Fruit fly (Drosophila melanogaster) whole organism, embryonic: ENCODE data around the gene Fancd2.

Experiments used
- Abd-B ChIP-seq: fragments of 200-800 bp; sonication (Bioruptor generic); optimal IDR thresholded peaks from 2 replicates; lab custom pipeline; 2018; ENCODE audit warnings: missing biosample characterization, mild to moderate bottlenecking, missing genetic modification characterization, moderate library complexity
- CG10209 ChIP-seq: fragments of 200-800 bp; sonication (Bioruptor generic); optimal IDR thresholded peaks from 3 replicates; lab custom pipeline; 2017; ENCODE audit warnings: missing biosample characterization, mild to moderate bottlenecking, missing genetic modification characterization, missing genetic modification reagents
- CG11247 ChIP-seq: fragments of 200-800 bp; sonication (Bioruptor generic); IDR thresholded peaks from 2 replicates; pipeline ENCODE4 v1.3.6; 2022; ENCODE audit warnings: missing biosample characterization, missing genetic modification characterization
- CG11560 ChIP-seq: fragments of 200-800 bp; sonication (Bioruptor generic); IDR thresholded peaks from 3 replicates; pipeline ENCODE4 v1.3.6; 2022; ENCODE audit warnings: missing biosample characterization, missing genetic modification characterization
- CG12391 ChIP-seq: fragments of 200-800 bp; sonication (Bioruptor generic); optimal IDR thresholded peaks from 3 replicates; lab custom pipeline; 2018; ENCODE audit warnings: missing biosample characterization, mild to moderate bottlenecking, missing genetic modification characterization, moderate library complexity
- CG12942 ChIP-seq: fragments of 200-800 bp; sonication (Bioruptor generic); optimal IDR thresholded peaks from 3 replicates; lab custom pipeline; 2016; ENCODE audit warnings: missing biosample characterization, missing genetic modification characterization
- CG13123 ChIP-seq: fragments of 200-800 bp; sonication (Bioruptor generic); optimal IDR thresholded peaks from 2 replicates; lab custom pipeline; 2016; ENCODE audit warnings: missing biosample characterization, missing genetic modification characterization
- CG13894 ChIP-seq: fragments of 200-800 bp; sonication (Bioruptor generic); optimal IDR thresholded peaks from 3 replicates; lab custom pipeline; 2018; ENCODE audit warnings: missing biosample characterization, mild to moderate bottlenecking, missing genetic modification characterization, moderate library complexity
- CG15073 ChIP-seq: fragments of 200-800 bp; sonication (Bioruptor generic); optimal IDR thresholded peaks from 2 replicates; lab custom pipeline; 2016; ENCODE audit warnings: missing biosample characterization, missing genetic modification characterization
- CG15696 ChIP-seq: fragments of 200-800 bp; sonication (Bioruptor generic); optimal IDR thresholded peaks from 2 replicates; lab custom pipeline; 2019; ENCODE audit warnings: missing biosample characterization, mild to moderate bottlenecking, missing genetic modification characterization, moderate library complexity
- CG17328 ChIP-seq: fragments of 200-800 bp; sonication (Bioruptor generic); IDR thresholded peaks from 2 replicates; pipeline ENCODE4 v1.3.6; 2022; ENCODE audit warnings: missing biosample characterization, missing genetic modification characterization
- CG17802 ChIP-seq: fragments of 200-800 bp; sonication (Bioruptor generic); optimal IDR thresholded peaks from 2 replicates; lab custom pipeline; 2018; ENCODE audit warnings: missing biosample characterization, mild to moderate bottlenecking, missing genetic modification characterization, moderate library complexity
- CG2116 ChIP-seq: fragments of 200-800 bp; sonication (Bioruptor generic); optimal IDR thresholded peaks from 3 replicates; lab custom pipeline; 2018; ENCODE audit warnings: missing biosample characterization, mild to moderate bottlenecking, missing genetic modification characterization
- CG2202 ChIP-seq: fragments of 200-800 bp; sonication (Bioruptor generic); optimal IDR thresholded peaks from 2 replicates; lab custom pipeline; 2018; ENCODE audit warnings: missing biosample characterization, mild to moderate bottlenecking, missing genetic modification characterization
- CG31388 ChIP-seq: fragments of 200-800 bp; sonication (Bioruptor generic); optimal IDR thresholded peaks from 2 replicates; lab custom pipeline; 2016; ENCODE audit warnings: missing biosample characterization, missing genetic modification characterization
- CG43689 ChIP-seq: fragments of 200-800 bp; sonication (Bioruptor generic); IDR thresholded peaks from 2 replicates; pipeline ENCODE4 v1.3.6; 2022; ENCODE audit warnings: missing biosample characterization, missing genetic modification characterization
- CG4404 ChIP-seq: fragments of 200-800 bp; sonication (Bioruptor generic); IDR thresholded peaks from 2 replicates; pipeline ENCODE4 v1.3.6; 2022; ENCODE audit warnings: missing biosample characterization, missing genetic modification characterization
- CG5953 ChIP-seq: fragments of 200-800 bp; sonication (Bioruptor generic); IDR thresholded peaks from 2 replicates; pipeline ENCODE4 v1.3.6; 2022; ENCODE audit warnings: missing biosample characterization, missing genetic modification characterization
- CG6272 ChIP-seq: fragments of 200-800 bp; sonication (Bioruptor generic); IDR thresholded peaks from 2 replicates; pipeline ENCODE4 v1.3.6; 2022; ENCODE audit warnings: missing biosample characterization, missing genetic modification characterization
- CG6813 ChIP-seq: fragments of 200-800 bp; sonication (Bioruptor generic); optimal IDR thresholded peaks from 2 replicates; lab custom pipeline; 2017; ENCODE audit warnings: missing biosample characterization, missing genetic modification characterization, mild to moderate bottlenecking, moderate library complexity, missing genetic modification reagents
- CG8478 ChIP-seq: fragments of >200 bp; optimal IDR thresholded peaks from 2 replicates; lab custom pipeline; 2018
- CG9817 ChIP-seq: fragments of 200-800 bp; sonication (Bioruptor generic); optimal IDR thresholded peaks from 2 replicates; lab custom pipeline; 2018; ENCODE audit warnings: missing biosample characterization, mild to moderate bottlenecking, missing genetic modification characterization, moderate library complexity
- CoRest ChIP-seq: fragments of 200-800 bp; sonication (Bioruptor generic); optimal IDR thresholded peaks from 3 replicates; lab custom pipeline; 2018; ENCODE audit warnings: missing biosample characterization, mild to moderate bottlenecking, missing genetic modification characterization, moderate library complexity
- D19B ChIP-seq: fragments of 200-800 bp; sonication (Bioruptor generic); optimal IDR thresholded peaks from 2 replicates; lab custom pipeline; 2017; ENCODE audit warnings: missing biosample characterization, mild to moderate bottlenecking, missing genetic modification characterization
- Dp ChIP-seq: fragments of 200-800 bp; sonication (Bioruptor generic); optimal IDR thresholded peaks from 2 replicates; lab custom pipeline; 2018; ENCODE audit warnings: missing biosample characterization, mild to moderate bottlenecking, missing genetic modification characterization, moderate library complexity
- H2.0 ChIP-seq: fragments of 200-800 bp; sonication (Bioruptor generic); IDR thresholded peaks from 2 replicates; pipeline ENCODE4 v1.3.6; 2022; ENCODE audit warnings: missing biosample characterization, missing genetic modification characterization
- HLHmδ ChIP-seq: fragments of 200-800 bp; sonication (Bioruptor generic); optimal IDR thresholded peaks from 2 replicates; lab custom pipeline; 2018; ENCODE audit warnings: missing biosample characterization, mild to moderate bottlenecking, missing genetic modification characterization, moderate library complexity
- Oaz ChIP-seq: fragments of 200-800 bp; sonication (Bioruptor generic); IDR thresholded peaks from 2 replicates; pipeline ENCODE4 v1.3.6; 2022; ENCODE audit warnings: missing biosample characterization, missing genetic modification characterization
- Ptx1 ChIP-seq: fragments of 200-800 bp; sonication (Bioruptor generic); IDR thresholded peaks from 2 replicates; pipeline ENCODE4 v1.3.6; 2022; ENCODE audit warnings: missing biosample characterization, missing genetic modification characterization
- Rx ChIP-seq: fragments of 200-800 bp; sonication (Bioruptor generic); IDR thresholded peaks from 2 replicates; pipeline ENCODE4 v1.3.6; 2022; ENCODE audit warnings: missing biosample characterization, missing genetic modification characterization
- Sry-β ChIP-seq: fragments of 200-800 bp; sonication (Bioruptor generic); optimal IDR thresholded peaks from 2 replicates; lab custom pipeline; 2018; ENCODE audit warnings: missing biosample characterization, mild to moderate bottlenecking, missing genetic modification characterization, moderate library complexity
- Vsx1 ChIP-seq: fragments of 200-800 bp; sonication (Bioruptor generic); optimal IDR thresholded peaks from 2 replicates; lab custom pipeline; 2017; ENCODE audit warnings: missing biosample characterization, mild to moderate bottlenecking, missing genetic modification characterization, missing genetic modification reagents
- ato ChIP-seq: fragments of 200-800 bp; sonication (Bioruptor generic); IDR thresholded peaks from 2 replicates; pipeline ENCODE4 v1.3.6; 2022; ENCODE audit warnings: missing biosample characterization, missing genetic modification characterization; ENCODE audit not compliant: partially characterized antibody
- chm ChIP-seq: fragments of 200-800 bp; sonication (Bioruptor generic); IDR thresholded peaks from 2 replicates; pipeline ENCODE4 v1.3.6; 2022; ENCODE audit warnings: missing biosample characterization, missing genetic modification characterization
- crol ChIP-seq: fragments of 200-800 bp; sonication (Bioruptor generic); IDR thresholded peaks from 2 replicates; pipeline ENCODE4 v1.3.6; 2022; ENCODE audit warnings: missing biosample characterization, missing genetic modification characterization
- da ChIP-seq: fragments of 200-800 bp; sonication (Bioruptor generic); optimal IDR thresholded peaks from 2 replicates; lab custom pipeline; 2016; ENCODE audit warnings: missing biosample characterization, missing genetic modification characterization
- dan ChIP-seq: fragments of 200-800 bp; sonication (Bioruptor generic); IDR thresholded peaks from 2 replicates; pipeline ENCODE4 v1.3.6; 2022; ENCODE audit warnings: missing biosample characterization, missing genetic modification characterization
- emc ChIP-seq: fragments of 200-800 bp; sonication (Bioruptor generic); optimal IDR thresholded peaks from 2 replicates; lab custom pipeline; 2016; ENCODE audit warnings: missing biosample characterization, missing genetic modification characterization
- ewg ChIP-seq: fragments of 200-800 bp; sonication (Bioruptor generic); optimal IDR thresholded peaks from 3 replicates; lab custom pipeline; 2017; ENCODE audit warnings: mild to moderate bottlenecking, missing biosample characterization, missing genetic modification reagents, missing genetic modification characterization
- eyg ChIP-seq: fragments of 200-800 bp; sonication (Bioruptor generic); optimal IDR thresholded peaks from 3 replicates; lab custom pipeline; 2016; ENCODE audit warnings: missing biosample characterization, missing genetic modification characterization
- insv ChIP-seq, 2 experiments: fragments of 200-800 bp; sonication (Bioruptor generic); optimal IDR thresholded peaks; 3 replicates each; lab custom pipeline; 2016 to 2018; ENCODE audit warnings: missing biosample characterization in 2 of 2, missing genetic modification characterization in 2 of 2
- kni ChIP-seq: fragments of 200-800 bp; sonication (Bioruptor generic); optimal IDR thresholded peaks from 3 replicates; lab custom pipeline; 2017; ENCODE audit warnings: mild to moderate bottlenecking, missing biosample characterization, missing genetic modification reagents, missing genetic modification characterization
- mam ChIP-seq: fragments of 200-800 bp; sonication (Bioruptor generic); optimal IDR thresholded peaks from 3 replicates; lab custom pipeline; 2016; ENCODE audit warnings: missing biosample characterization, missing genetic modification characterization
- onecut ChIP-seq: fragments of 200-800 bp; sonication (Bioruptor generic); IDR thresholded peaks from 2 replicates; pipeline ENCODE4 v1.3.6; 2022; ENCODE audit warnings: missing biosample characterization, missing genetic modification characterization
- pum ChIP-seq: fragments of 200-800 bp; sonication (Bioruptor generic); optimal IDR thresholded peaks from 2 replicates; lab custom pipeline; 2016; ENCODE audit warnings: missing biosample characterization, missing genetic modification characterization
- run ChIP-seq: fragments of 200-800 bp; sonication (Bioruptor generic); optimal IDR thresholded peaks from 3 replicates; lab custom pipeline; 2018; ENCODE audit warnings: missing biosample characterization, mild to moderate bottlenecking, missing genetic modification characterization
- sna ChIP-seq: fragments of 200-800 bp; sonication (Bioruptor generic); IDR thresholded peaks from 2 replicates; pipeline ENCODE4 v1.3.6; 2022; ENCODE audit warnings: missing biosample characterization, missing genetic modification characterization; ENCODE audit not compliant: partially characterized antibody
- tgo ChIP-seq: fragments of 200-800 bp; sonication (Bioruptor generic); IDR thresholded peaks from 3 replicates; pipeline ENCODE4 v1.3.6; 2022; ENCODE audit warnings: missing biosample characterization, missing genetic modification characterization
- unpg ChIP-seq: fragments of 200-800 bp; sonication (Bioruptor generic); optimal IDR thresholded peaks from 3 replicates; lab custom pipeline; 2018; ENCODE audit warnings: missing biosample characterization, mild to moderate bottlenecking, missing genetic modification characterization, moderate library complexity
- zfh2 ChIP-seq: fragments of 200-800 bp; sonication (Bioruptor generic); optimal IDR thresholded peaks from 2 replicates; lab custom pipeline; 2016; ENCODE audit warnings: missing biosample characterization, missing genetic modification characterization

The Fancd2 gene

DNA sequence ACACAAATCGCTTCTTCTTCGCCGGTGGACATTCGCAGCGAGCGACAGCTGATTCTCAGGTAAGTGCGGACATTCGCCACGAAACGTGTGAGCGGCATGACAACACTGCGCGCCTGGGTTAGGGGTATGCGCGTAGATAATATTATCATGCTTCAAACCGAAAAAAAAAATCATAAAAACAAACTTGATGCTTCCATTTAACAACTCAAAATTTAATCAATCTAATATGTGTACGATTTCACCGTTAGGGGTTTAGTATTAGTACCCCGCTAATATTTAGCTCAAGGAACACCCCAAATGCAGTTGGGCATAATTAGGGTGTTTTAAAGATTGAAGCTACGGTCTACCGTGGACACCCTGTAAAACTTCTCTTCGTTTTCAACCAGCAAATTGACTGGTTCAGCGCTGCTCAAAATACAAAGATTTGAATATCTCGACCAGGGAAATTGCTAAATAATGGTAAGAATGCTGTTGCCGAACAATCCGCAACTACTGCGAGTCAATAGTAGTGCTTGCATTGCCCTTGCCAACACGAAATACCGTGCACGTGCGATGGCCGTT, 5.9 kb upstream of the Fancd2 start, which contains the start of the genes CG17271 and RpS20 (continued):
- TF ChIP-seq CG9817 (tag; lab: Kevin White, UChicago) (peak; percentile 91), CG17328 (GFP tag; lab: Robert Waterston, UW) (peak; percentile 80), CG15696 (tag; lab: Kevin White, UChicago) (peak; percentile 85), zfh2 (peak; percentile 95), CG5953 (peak; percentile 13; the same call in 1 of the 2 replicates), run (tag; lab: Kevin White, UChicago) (peak; percentile 65), CG2202 (tag; lab: Kevin White, UChicago) (peak; percentile 79), tgo (peak; percentile 87), CG6272 (GFP tag; lab: Robert Waterston, UW) (peak; percentile 90), CG43689 (GFP tag; lab: Robert Waterston, UW) (peak; percentile 75), CG8478 (lab: Kevin White, UChicago) (no peak), CoRest (peak; percentile 91), sna (GFP tag; lab: Robert Waterston, UW) (no peak), HLHmδ (GFP tag; lab: Kevin White, UChicago) (peak; percentile 7), CG17802 (tag; lab: Kevin White, UChicago) (peak; percentile 78), eyg (GFP tag; lab: Kevin White, UChicago) (peak; percentile 93), CG15073 (peak; percentile 53), CG4404 (GFP tag; lab: Robert Waterston, UW) (peak; percentile 89), CG6813 (GFP tag; lab: Kevin White, UChicago) (peak; percentile 52), onecut (peak; percentile 65), Dp (peak; percentile 44), CG13123 (GFP tag; lab: Kevin White, UChicago) (peak; percentile 83), CG2116 (GFP tag; lab: Kevin White, UChicago) (peak; percentile 95), insv (GFP tag; optimal IDR thresholded peaks at IDR 0.05; lab: Kevin White, UChicago) (peak in 1 of 2 experiments; percentile 73), CG10209 (GFP tag; lab: Kevin White, UChicago) (peak; percentile 88), H2.0 (GFP tag; lab: Robert Waterston, UW) (peak; percentile 81), dan (GFP tag; lab: Robert Waterston, UW) (no peak; the same call in 1 of the 2 replicates), unpg (GFP tag; lab: Kevin White, UChicago) (peak; percentile 89), emc (peak; percentile 90), Oaz (GFP tag; lab: Robert Waterston, UW) (peak; percentile 82), da (GFP tag; lab: Kevin White, UChicago) (peak; percentile 92), ewg (peak; percentile 89), ato (GFP tag; lab: Robert Waterston, UW) (no peak), crol (GFP tag; lab: Robert Waterston, UW) (0 out of 2 replicates have a peak, but pooled peaks have one; percentile 20), CG11560 (tag; lab: Robert Waterston, UW) (peak; percentile 78), Ptx1 (GFP tag; lab: Robert Waterston, UW) (peak; percentile 92), CG12391 (peak; percentile 95), CG31388 (peak; percentile 78), Sry-β (GFP tag; lab: Kevin White, UChicago) (peak; percentile 77), Rx (GFP tag; lab: Robert Waterston, UW) (peak; percentile 87), mam (GFP tag; lab: Kevin White, UChicago) (peak; percentile 97), Vsx1 (GFP tag; lab: Kevin White, UChicago) (peak; percentile 30), CG13894 (tag; lab: Kevin White, UChicago) (peak; percentile 85), pum (peak; percentile 96), Abd-B (peak; percentile 89), D19B (GFP tag; lab: Kevin White, UChicago) (peak; percentile 75), CG11247 (GFP tag; lab: Robert Waterston, UW) (peak; percentile 84), kni (GFP tag; lab: Kevin White, UChicago) (peak; percentile 63), chm (GFP tag; lab: Robert Waterston, UW) (peak; percentile 83), CG12942 (GFP tag; lab: Kevin White, UChicago) (peak; percentile 94)
